Fruit fly (Drosophila melanogaster): ENCODE results near the gene CG31760.
A peak's percentile ranks its signal among the peaks of the same experiment; 100 is the strongest.

The CG31760 gene

DNA sequence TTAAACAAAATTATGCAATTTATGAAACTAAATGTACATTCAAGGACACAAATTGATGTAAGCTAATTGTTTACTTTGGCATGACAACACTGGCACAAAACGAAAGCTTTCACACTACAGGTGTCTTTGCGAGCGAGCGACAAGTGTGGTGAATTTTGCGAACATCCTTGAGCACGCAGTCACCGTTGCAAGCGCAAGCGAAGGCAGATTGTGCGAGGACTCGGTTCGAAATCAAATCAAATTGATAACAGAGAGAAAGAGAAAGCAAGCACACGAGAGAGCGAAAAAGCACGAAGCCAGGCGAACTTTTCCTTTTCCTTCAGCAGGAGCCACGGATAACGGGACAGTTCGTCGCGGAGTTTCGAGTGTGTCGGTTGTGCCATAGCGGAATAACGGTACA is at the start of gene CG31760:
Gene CG31760 (plus strand): TSS at position 342 of the 400 bp plus-strand sequence.
- TF ChIP-seq noc (tag; optimal IDR thresholded peaks at IDR 0.05), result no peak

DNA sequence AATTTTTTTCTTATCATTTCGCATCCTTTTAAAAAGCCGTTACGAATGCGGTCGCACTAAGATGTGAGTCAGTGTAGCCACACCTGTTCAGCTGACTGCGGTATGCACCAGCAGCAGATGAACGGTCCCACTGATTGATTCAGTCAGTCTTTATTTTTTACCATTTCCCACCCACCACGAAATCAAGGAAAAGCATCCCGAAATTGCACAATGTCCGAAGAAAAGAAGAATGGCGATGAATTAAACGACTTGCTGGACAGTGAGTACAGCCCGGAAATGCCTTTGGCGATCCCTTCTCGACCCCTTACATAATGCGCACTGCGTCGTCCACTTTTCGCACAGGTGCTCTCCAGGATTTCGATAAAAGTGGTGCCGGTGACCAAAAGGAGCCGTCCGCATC is 48.9 kb upstream of the CG31760 start:
- no peak for TF ChIP-seq noc (tag; optimal IDR thresholded peaks at IDR 0.05)

DNA sequence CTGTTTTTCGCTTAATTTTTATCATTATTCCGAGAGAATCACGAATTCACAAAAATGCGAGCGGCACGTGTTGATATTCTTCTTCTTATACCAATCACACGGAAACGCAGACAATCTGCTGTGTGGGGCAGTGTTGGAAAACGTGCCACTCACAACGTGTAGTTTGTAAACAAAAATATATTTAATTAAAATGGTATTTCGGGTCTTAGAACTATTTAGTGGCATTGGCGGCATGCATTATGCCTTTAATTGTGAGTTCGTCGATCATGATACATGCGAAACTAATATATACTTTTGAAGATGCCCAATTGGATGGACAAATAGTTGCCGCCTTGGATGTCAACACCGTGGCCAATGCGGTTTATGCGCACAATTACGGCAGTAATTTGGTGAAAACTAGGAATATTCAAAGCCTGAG is 46.2 kb upstream of the CG31760 start, which contains the start of the genes CG6712 and Mt2:
Gene CG6712 (minus strand): TSS at position 116 of the 418 bp plus-strand sequence.
Gene Mt2 (plus strand): TSS at position 130 of the 418 bp plus-strand sequence.
- no peak for TF ChIP-seq noc (tag; optimal IDR thresholded peaks at IDR 0.05)

DNA sequence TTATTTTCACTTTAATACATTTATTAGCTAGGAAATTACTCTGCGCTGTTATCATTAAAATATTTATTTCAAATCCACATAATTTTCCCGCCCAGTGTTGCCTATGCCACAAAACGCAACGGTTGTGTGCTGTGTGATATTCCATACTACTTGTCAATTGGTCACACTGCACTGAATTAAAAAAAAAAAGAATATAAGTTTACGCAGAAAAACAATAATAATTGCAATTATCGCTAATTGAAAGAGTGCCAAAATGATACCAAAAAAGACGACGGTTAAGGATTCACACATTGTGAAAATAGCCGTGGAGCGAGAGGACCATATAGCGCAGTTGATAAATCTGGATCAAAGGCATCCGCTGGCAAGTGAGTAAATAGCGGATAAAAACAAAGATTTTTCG is 44.9 kb upstream of the CG31760 start, which contains the start of gene Ced-12:
Gene Ced-12 (plus strand): TSS at position 141 of the 400 bp plus-strand sequence.
- TF ChIP-seq noc (tag; optimal IDR thresholded peaks at IDR 0.05), result no peak

DNA sequence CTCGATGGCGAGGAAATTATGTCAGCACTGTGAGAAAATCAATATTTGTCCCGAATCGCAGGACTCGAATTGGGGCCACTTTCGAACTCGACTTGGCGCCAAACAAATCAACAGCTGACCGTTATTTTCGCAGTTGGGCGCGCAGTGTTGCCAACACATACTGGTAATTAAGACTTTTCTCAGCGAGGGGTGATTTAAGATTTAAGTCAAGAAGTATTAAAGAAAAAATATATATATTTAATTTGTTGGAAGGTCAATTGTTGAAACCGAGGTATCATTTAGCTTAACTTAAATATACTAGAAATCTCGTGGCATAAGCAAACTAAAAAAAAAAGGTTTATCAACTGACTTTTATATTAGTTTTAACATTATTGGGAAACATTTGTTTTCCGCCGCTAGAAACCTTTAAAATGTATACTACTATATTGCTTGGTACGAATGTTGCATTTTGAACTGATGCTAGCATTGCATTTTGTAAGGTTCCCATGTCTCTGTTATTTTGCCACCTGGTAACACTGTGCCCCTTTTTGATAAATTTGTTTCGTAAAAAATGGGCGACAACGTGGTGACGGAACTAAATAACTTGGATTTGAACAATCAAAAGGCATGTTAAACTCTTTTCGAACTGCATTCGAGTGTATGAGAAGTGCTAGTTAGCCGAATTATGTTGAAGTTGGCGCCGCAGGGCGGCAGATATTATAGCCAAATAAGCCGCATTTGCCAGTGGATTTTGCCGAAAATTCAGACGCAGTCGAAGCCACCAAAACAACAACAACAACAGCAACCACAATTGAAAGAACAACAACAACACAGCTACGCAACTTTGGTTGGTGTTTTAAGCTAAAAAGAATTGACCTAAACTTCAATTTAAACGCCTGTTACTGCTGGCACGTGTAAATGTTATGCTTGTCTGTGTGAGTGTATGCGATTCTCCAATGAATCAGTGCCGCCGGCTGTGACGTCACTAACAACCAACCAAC is 39.1 kb upstream of the CG31760 start, which contains the start of the genes Patsas and ThrRS:
Gene Patsas (minus strand): TSS at position 55 of the 980 bp plus-strand sequence.
Gene ThrRS (plus strand): TSS at position 521 of the 980 bp plus-strand sequence.
- peak; percentile 71 for TF ChIP-seq noc (tag; optimal IDR thresholded peaks at IDR 0.05)

DNA sequence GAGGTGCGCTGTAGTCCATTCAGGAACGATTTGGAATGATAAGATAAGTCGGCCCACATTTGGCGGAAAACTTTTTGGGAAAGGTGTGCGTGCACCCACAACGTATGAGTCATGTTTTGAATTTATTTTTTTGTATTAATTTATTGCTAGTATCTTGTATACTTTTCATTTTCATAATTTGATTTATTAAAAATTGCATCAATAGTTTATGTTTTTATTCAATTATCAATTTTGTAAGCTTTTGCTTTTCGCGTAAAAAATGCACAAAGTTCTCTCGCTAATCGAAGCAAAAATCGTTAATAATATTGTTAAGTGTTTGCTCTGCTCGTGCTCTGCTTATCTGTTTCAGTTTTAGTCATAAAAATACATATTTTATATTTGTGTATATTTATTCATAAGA is 35.5 kb upstream of the CG31760 start:
- no peak for TF ChIP-seq noc (tag; optimal IDR thresholded peaks at IDR 0.05)

DNA sequence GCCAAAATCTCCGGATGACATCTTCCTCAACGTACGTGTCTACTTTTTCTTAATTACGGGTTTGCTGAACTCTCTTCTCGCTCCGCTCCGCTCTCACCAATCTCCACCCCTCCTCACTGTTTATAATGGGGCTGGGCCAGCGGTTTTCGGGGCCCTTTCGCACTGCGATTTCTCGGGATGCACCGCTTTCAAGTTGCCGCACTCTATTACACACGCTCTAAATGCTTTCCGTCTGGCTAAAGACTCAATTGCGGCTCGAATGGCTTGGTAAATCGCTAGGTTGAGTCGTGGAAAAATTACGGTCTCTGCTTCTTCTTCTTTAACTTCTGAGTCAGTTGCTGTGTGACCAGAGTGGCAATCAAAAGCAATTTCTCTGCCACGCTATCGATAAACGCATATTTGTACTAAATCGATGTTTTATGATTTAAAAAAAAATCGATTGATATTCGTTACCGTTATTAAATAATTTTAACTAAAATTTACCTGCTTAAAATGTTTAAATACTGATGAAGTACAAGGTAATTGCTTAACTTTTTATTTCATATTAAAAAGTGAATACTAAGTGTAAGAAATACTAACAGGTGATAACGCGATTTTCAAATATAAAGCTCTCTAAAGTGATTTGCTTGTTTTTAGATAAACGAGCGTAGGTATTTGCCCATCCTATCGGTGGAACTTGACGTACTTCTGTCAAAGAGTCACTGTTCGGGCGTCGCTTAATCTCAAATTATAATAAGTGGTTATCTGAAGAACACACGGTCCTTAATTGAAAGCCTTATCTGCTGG is 33.6 kb upstream of the CG31760 start, which contains the start of the genes Rab6 and Phae1:
Gene Rab6 (minus strand): TSS at position 338 of the 786 bp plus-strand sequence.
Gene Phae1 (plus strand): TSS at position 639 of the 786 bp plus-strand sequence.
- peak; percentile 13 for TF ChIP-seq noc (tag; optimal IDR thresholded peaks at IDR 0.05)

DNA sequence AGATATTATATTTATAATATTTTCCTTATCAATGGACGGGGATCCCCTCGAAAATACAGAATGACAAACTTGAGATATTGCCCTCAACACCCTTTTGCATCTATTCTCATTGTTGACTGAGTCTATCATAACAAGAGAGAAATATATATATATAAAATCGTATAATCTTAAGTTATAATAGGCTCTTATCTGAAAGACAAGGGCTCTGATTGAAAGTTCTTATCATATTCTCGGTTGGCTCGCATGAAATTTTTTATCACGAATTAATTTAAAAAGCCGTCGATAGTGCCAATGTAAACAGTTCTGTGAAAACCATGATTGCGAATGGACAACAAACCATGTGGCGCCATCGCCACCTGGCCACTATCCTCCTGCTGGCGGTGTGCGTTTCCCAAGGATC is 31.8 kb upstream of the CG31760 start, which contains the start of gene Phae2:
Gene Phae2 (plus strand): TSS at position 301 of the 400 bp plus-strand sequence.
- no peak for TF ChIP-seq noc (tag; optimal IDR thresholded peaks at IDR 0.05)

DNA sequence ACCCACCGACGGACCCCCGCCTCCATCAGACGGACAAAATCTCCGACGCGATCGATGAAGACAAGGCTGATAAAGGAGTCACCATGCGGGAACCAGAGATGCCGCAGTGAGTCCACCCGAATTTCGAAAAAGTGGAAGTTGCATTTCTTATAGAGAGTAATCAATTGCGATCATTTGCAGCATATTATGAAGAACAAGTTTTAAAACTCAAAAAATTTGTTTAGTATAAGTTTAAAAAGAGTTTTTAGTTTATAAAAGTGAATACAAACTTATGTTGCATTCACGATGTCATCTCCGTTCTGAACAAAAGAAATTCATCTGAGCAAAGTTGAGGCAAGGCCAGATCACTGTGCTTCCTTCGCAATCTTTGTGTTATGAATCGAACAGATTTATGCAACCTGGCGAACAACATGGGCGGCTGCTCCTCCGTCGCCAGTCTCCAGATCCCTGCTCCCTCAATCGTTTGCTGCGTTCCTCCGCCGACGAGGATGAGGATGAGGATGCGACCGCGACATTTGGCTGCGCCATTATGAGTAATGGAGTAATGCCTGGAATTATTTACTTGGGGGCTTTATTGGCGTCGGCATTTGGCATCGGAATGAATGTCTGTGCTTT is 29.5 kb upstream of the CG31760 start:
- no peak for TF ChIP-seq noc (tag; optimal IDR thresholded peaks at IDR 0.05)

DNA sequence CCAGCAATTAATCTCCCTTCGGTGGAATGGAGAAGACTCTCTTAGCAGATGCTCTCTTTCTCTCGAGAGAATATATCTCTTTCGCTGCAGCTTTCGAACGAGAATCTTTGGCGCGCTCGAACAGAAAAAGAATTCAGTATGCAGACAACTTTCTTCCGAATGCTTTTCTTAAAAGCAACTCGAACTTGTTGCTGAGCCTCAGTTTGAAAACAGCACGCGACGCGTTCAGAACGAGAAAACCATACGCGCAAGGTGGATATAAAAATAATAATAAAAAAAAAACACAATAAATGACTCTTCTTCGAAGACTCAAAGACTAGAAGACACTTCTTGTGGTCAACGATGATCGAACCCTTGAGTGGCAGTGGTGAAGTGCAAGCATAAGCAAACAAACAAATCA is 28.4 kb upstream of the CG31760 start, which contains the start of gene CG17211:
Gene CG17211 (plus strand): TSS at position 202 of the 400 bp plus-strand sequence.
- TF ChIP-seq noc (tag; optimal IDR thresholded peaks at IDR 0.05), result no peak

DNA sequence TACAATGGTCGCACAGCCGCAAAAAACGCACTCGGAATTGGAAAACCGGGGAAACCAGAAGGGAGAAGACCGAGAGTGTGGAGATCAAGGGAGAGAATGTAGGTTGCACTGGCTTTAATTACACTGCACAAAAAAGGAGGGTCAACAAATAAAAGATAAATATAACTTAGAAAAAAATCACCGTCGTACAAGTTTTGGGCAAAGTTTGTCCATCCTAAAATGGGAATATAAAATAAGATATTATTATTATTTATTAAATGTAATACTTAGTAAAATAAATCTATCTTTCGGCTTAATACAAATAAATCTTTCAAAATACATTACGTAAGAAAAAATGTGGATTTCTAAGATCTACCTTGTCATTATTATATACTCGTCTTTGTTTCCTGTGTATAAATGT is 26.8 kb upstream of the CG31760 start:
- no peak for TF ChIP-seq noc (tag; optimal IDR thresholded peaks at IDR 0.05)

DNA sequence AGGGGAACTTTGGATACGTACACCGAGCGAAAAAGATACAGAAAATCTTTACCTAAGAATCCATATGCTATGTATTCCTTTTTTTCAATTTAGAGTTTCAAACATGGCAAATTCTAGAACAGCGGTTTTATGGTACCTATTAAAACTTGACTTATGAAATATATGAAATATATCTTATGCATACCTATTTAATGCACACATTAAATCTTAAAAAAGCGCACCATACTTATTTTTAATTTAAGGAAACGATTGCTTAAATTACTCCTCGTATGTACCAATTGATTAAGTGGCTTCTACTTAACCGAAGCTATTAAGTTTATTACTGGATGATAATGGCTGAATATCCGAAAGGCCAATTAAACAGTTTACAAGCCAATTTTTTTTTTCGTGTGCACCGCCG is 22.6 kb upstream of the CG31760 start:
- no peak for TF ChIP-seq noc (tag; optimal IDR thresholded peaks at IDR 0.05)

DNA sequence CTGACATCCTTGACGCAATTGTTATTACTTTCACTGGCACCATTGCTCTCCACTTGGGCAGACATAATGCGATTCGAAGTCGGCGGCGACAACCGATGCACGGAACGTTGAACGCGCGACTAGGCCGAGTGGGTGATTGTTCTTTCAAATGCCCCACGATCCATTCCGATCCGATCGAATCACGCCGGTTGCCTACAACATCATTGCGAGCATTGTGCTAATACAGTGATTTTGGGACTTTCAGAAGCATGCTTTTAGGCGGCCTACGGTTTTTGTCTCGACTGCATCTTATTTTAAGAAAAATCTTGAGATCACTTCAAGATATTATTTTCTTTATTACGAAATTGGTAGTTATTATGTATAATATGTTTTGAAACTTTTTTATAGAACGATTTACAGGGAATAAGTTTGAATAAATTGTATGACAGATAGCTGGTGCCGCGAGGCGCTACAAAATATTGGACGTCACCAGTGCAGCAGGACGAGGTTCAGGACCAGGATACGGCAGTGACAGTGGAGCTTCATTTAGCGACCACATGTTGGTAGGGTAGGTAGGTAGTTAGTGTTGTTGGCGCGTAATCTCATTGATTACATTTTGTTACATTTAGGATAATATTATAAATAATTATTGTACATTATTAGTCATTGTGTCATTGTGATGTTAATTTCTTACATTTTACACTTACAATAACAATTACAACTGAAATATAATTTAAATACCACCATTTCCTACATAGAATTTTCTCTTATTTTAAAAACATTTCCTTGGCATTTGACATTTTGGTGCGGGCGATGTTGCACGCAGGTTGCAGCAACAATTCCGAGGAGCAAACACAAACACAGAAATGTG is 9.1 kb upstream of the CG31760 start, which contains the start of gene rho-6:
Gene rho-6 (minus strand): TSS at position 137 of the 850 bp plus-strand sequence.
- no peak for TF ChIP-seq noc (tag; optimal IDR thresholded peaks at IDR 0.05)

DNA sequence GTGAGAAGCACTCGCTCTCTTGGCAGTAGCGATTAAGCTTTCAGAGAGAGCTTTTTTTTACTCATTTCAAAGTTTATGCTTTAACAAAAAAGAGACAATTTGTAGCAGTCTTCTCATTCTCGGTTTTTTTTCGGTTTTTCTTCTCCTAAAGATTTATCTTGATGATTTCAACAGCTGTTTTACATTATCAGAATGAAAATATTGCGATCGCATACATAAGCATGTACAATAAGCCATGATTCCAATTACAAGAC is 8.5 kb upstream of the CG31760 start:
- TF ChIP-seq noc (tag; optimal IDR thresholded peaks at IDR 0.05), result no peak

All from whole organism, larva.